Worm (Caenorhabditis elegans) whole organism, L2 larva: ENCODE data around the gene cki-1.

ENCODE experiments used
- C34F6.9 ChIP-seq: fragments of 150-350 bp; optimal IDR thresholded peaks from 2 replicates; lab custom pipeline; 2014; ENCODE audit warnings: missing biosample characterization, missing genetic modification characterization
- F13H6.1 ChIP-seq: sonication (generic microtip); optimal IDR thresholded peaks from 2 replicates; lab custom pipeline; 2016; ENCODE audit warnings: missing genetic modification characterization, missing compliant biosample characterization
- R02D3.7 ChIP-seq: fragments of 150-350 bp; optimal IDR thresholded peaks from 2 replicates; lab custom pipeline; 2014; ENCODE audit warnings: missing biosample characterization, missing genetic modification characterization
- Y55F3AM.14 ChIP-seq: fragments of 200-800 bp; sonication (Bioruptor generic); optimal IDR thresholded peaks from 2 replicates; lab custom pipeline; 2018; ENCODE audit warnings: mild to moderate bottlenecking, missing genetic modification characterization, missing compliant biosample characterization
- ZK546.5 ChIP-seq: sonication (generic microtip); optimal IDR thresholded peaks from 2 replicates; lab custom pipeline; 2017; ENCODE audit warnings: missing biosample characterization, missing genetic modification characterization
- alr-1 ChIP-seq: fragments of 150-350 bp; optimal IDR thresholded peaks from 2 replicates; lab custom pipeline; 2014; ENCODE audit warnings: missing biosample characterization, missing genetic modification characterization
- aly-2 ChIP-seq: fragments of 150-350 bp; optimal IDR thresholded peaks from 2 replicates; lab custom pipeline; 2014; ENCODE audit warnings: missing biosample characterization, missing genetic modification characterization
- blmp-1 ChIP-seq: sonication (generic microtip); optimal IDR thresholded peaks from 2 replicates; lab custom pipeline; 2017; ENCODE audit warnings: missing genetic modification characterization, mild to moderate bottlenecking, missing compliant biosample characterization, antibody characterized with exemption, moderate library complexity; ENCODE audit not compliant: insufficient read depth
- ceh-16 ChIP-seq: fragments of 150-350 bp; optimal IDR thresholded peaks from 2 replicates; lab custom pipeline; 2014; ENCODE audit warnings: missing biosample characterization, missing genetic modification characterization
- ceh-82 ChIP-seq: fragments of 150-350 bp; optimal IDR thresholded peaks from 2 replicates; lab custom pipeline; 2014; ENCODE audit warnings: missing biosample characterization, missing genetic modification characterization
- dmd-4 ChIP-seq: sonication (generic microtip); optimal IDR thresholded peaks from 2 replicates; lab custom pipeline; 2017; ENCODE audit warnings: missing biosample characterization, missing genetic modification characterization
- elt-3 ChIP-seq: sonication (generic microtip); optimal IDR thresholded peaks from 2 replicates; lab custom pipeline; 2017; ENCODE audit warnings: missing biosample characterization, missing genetic modification characterization
- fos-1 ChIP-seq: fragments of 150-350 bp; optimal IDR thresholded peaks from 2 replicates; lab custom pipeline; 2014; ENCODE audit warnings: missing biosample characterization, missing genetic modification characterization
- lin-11 ChIP-seq: fragments of 150-350 bp; sonication (generic microtip); optimal IDR thresholded peaks from 2 replicates; lab custom pipeline; 2014; ENCODE audit warnings: missing biosample characterization, missing genetic modification characterization, inconsistent platforms, mixed read lengths
- lin-13 ChIP-seq: fragments of 150-350 bp; optimal IDR thresholded peaks from 2 replicates; lab custom pipeline; 2014; ENCODE audit warnings: missing biosample characterization, missing genetic modification reagents, missing genetic modification characterization
- lsy-2 ChIP-seq, 2 experiments: fragments of 150-350 bp in 1 of 2; sonication (generic microtip) in 1 of 2; optimal IDR thresholded peaks; 2 replicates each; lab custom pipeline; 2014 to 2017; ENCODE audit warnings: missing biosample characterization in 2 of 2, missing genetic modification characterization in 2 of 2
- nhr-10 ChIP-seq: sonication (generic microtip); optimal IDR thresholded peaks from 2 replicates; lab custom pipeline; 2017; ENCODE audit warnings: missing biosample characterization, missing genetic modification characterization
- nhr-11 ChIP-seq: fragments of 150-350 bp; optimal IDR thresholded peaks from 2 replicates; lab custom pipeline; 2014; ENCODE audit warnings: missing biosample characterization, missing genetic modification characterization
- nhr-129 ChIP-seq: fragments of 150-350 bp; optimal IDR thresholded peaks from 2 replicates; lab custom pipeline; 2014; ENCODE audit warnings: missing biosample characterization, missing genetic modification characterization
- nhr-21 ChIP-seq: fragments of 150-350 bp; optimal IDR thresholded peaks from 2 replicates; lab custom pipeline; 2014; ENCODE audit warnings: missing biosample characterization, missing genetic modification characterization
- nhr-23 ChIP-seq: fragments of 150-350 bp; optimal IDR thresholded peaks from 2 replicates; lab custom pipeline; 2014; ENCODE audit warnings: missing biosample characterization, missing genetic modification reagents, missing genetic modification characterization
- nhr-237 ChIP-seq: fragments of 150-350 bp; optimal IDR thresholded peaks from 2 replicates; lab custom pipeline; 2014; ENCODE audit warnings: missing biosample characterization, missing genetic modification characterization
- nhr-25 ChIP-seq: fragments of 150-350 bp; sonication (generic microtip); optimal IDR thresholded peaks from 3 replicates; lab custom pipeline; 2014; ENCODE audit warnings: missing biosample characterization, missing genetic modification characterization
- nhr-77 ChIP-seq: fragments of 150-350 bp; optimal IDR thresholded peaks from 2 replicates; lab custom pipeline; 2014; ENCODE audit warnings: missing biosample characterization, missing genetic modification characterization
- sem-4 ChIP-seq: fragments of 150-350 bp; optimal IDR thresholded peaks from 2 replicates; lab custom pipeline; 2014; ENCODE audit warnings: missing biosample characterization, missing genetic modification reagents, missing genetic modification characterization
- sma-3 ChIP-seq: sonication (generic microtip); optimal IDR thresholded peaks from 2 replicates; lab custom pipeline; 2016; ENCODE audit warnings: missing genetic modification reagents, missing genetic modification characterization, missing compliant biosample characterization
- sma-9 ChIP-seq, 2 experiments: fragments of 150-350 bp in 1 of 2; sonication (generic microtip) in 1 of 2; optimal IDR thresholded peaks; 2 replicates each; lab custom pipeline; 2014 to 2016; ENCODE audit warnings: missing genetic modification characterization in 2 of 2, mild to moderate bottlenecking in 1 of 2, missing biosample characterization in 1 of 2, missing compliant biosample characterization in 1 of 2, missing genetic modification reagents in 1 of 2, moderate library complexity in 1 of 2
- unc-39 ChIP-seq: fragments of 150-350 bp; optimal IDR thresholded peaks from 2 replicates; lab custom pipeline; 2014; ENCODE audit warnings: missing biosample characterization, missing genetic modification characterization
- unc-55 ChIP-seq: fragments of 150-350 bp; sonication (generic microtip); optimal IDR thresholded peaks from 3 replicates; lab custom pipeline; 2014; ENCODE audit warnings: missing biosample characterization, missing genetic modification reagents, missing genetic modification characterization
- zag-1 ChIP-seq: fragments of 150-350 bp; optimal IDR thresholded peaks from 2 replicates; lab custom pipeline; 2014; ENCODE audit warnings: missing biosample characterization, missing genetic modification characterization
- ztf-1 ChIP-seq: fragments of 200-800 bp; sonication (Bioruptor generic); conservative IDR thresholded peaks from 2 replicates; pipeline ENCODE4 v1.3.6; 2022; ENCODE audit warnings: missing genetic modification characterization, missing compliant biosample characterization
- ztf-11 ChIP-seq: sonication (generic microtip); optimal IDR thresholded peaks from 2 replicates; lab custom pipeline; 2017; ENCODE audit warnings: missing biosample characterization, missing genetic modification characterization

cki-1 gene

ce11 chrII:7822454-7822853 lies 11.4 kb downstream of the cki-1 start, which contains the start of gene irld-47:
TSS of gene irld-47 (minus strand) at chrII:7822554.
- no peak for TF ChIP-seq nhr-237 (tag; lab: Kevin White, UChicago)

ce11 chrII:7825107-7825506 lies 14.1 kb downstream of the cki-1 start, which contains the start of gene srw-62:
TSS of gene srw-62 (plus strand) at chrII:7825407.
- no peak for TF ChIP-seq sem-4 (tag; lab: Kevin White, UChicago)
- no peak for TF ChIP-seq unc-39 (tag; lab: Kevin White, UChicago)
- TF ChIP-seq elt-3 (tag; lab: Kevin White, UChicago), result no peak
- TF ChIP-seq ZK546.5 (tag; lab: Kevin White, UChicago), result no peak

- TF ChIP-seq lsy-2 (tag; optimal IDR thresholded peaks at IDR 0.05; lab: Kevin White, UChicago), result no peak
- TF ChIP-seq ceh-16 (tag; lab: Kevin White, UChicago), result no peak
- TF ChIP-seq ztf-11 (tag; lab: Kevin White, UChicago), result no peak
- TF ChIP-seq alr-1 (tag; lab: Kevin White, UChicago), result no peak
- TF ChIP-seq nhr-10 (tag; lab: Kevin White, UChicago), result no peak
- no peak for TF ChIP-seq aly-2
- TF ChIP-seq nhr-25 (tag; lab: Kevin White, UChicago), result no peak
- no peak for TF ChIP-seq sem-4 (tag; lab: Kevin White, UChicago)
- TF ChIP-seq R02D3.7 (tag; lab: Kevin White, UChicago), result no peak
- TF ChIP-seq nhr-21 (tag; lab: Kevin White, UChicago), result no peak
- no peak for TF ChIP-seq ceh-82 (tag; lab: Kevin White, UChicago)
- no peak for TF ChIP-seq blmp-1 (tag; lab: Kevin White, UChicago)
Measured at ce11 chrII:7827883-7828282, 16.8 kb downstream of the cki-1 start.

ce11 chrII:7829616-7830015 lies 18.6 kb downstream of the cki-1 start:
- no peak for TF ChIP-seq Y55F3AM.14
- no peak for TF ChIP-seq zag-1 (tag; lab: Kevin White, UChicago)
- no peak for TF ChIP-seq lin-11 (tag; lab: Kevin White, UChicago)
- no peak for TF ChIP-seq sem-4 (tag; lab: Kevin White, UChicago)
- no peak for TF ChIP-seq F13H6.1
- TF ChIP-seq nhr-77 (tag; lab: Kevin White, UChicago), result no peak
- no peak for TF ChIP-seq fos-1 (tag; lab: Kevin White, UChicago)
- TF ChIP-seq nhr-21 (tag; lab: Kevin White, UChicago), result no peak
- no peak for TF ChIP-seq ceh-82 (tag; lab: Kevin White, UChicago)
- TF ChIP-seq nhr-23 (tag; lab: Kevin White, UChicago), result no peak
- TF ChIP-seq sma-3, result no peak
- no peak for TF ChIP-seq C34F6.9
- no peak for TF ChIP-seq nhr-237 (tag; lab: Kevin White, UChicago)
- no peak for TF ChIP-seq ztf-11 (tag; lab: Kevin White, UChicago)

ce11 chrII:7832054-7832453 lies 21.0 kb downstream of the cki-1 start, which contains the start of gene T09A5.14:
TSS of gene T09A5.14 (plus strand) at chrII:7832354.
- TF ChIP-seq lin-13 (GFP tag; lab: Kevin White, UChicago), result no peak
- TF ChIP-seq nhr-77 (tag; lab: Kevin White, UChicago), result no peak
- TF ChIP-seq unc-55 (GFP tag; lab: Kevin White, UChicago), result no peak
- no peak for TF ChIP-seq nhr-11
- no peak for TF ChIP-seq lin-11 (tag; lab: Kevin White, UChicago)
- TF ChIP-seq sma-3, result no peak
- TF ChIP-seq ceh-82 (tag; lab: Kevin White, UChicago), result no peak
- TF ChIP-seq elt-3 (tag; lab: Kevin White, UChicago), result no peak
- no peak for TF ChIP-seq aly-2
- no peak for TF ChIP-seq nhr-21 (tag; lab: Kevin White, UChicago)
- no peak for TF ChIP-seq ztf-1
- TF ChIP-seq R02D3.7 (tag; lab: Kevin White, UChicago), result no peak
- TF ChIP-seq dmd-4 (tag; lab: Kevin White, UChicago), result no peak
- TF ChIP-seq nhr-23 (tag; lab: Kevin White, UChicago), result no peak
- TF ChIP-seq nhr-129, result no peak
- no peak for TF ChIP-seq sma-9 (GFP tag; optimal IDR thresholded peaks at IDR 0.05; lab: Kevin White, UChicago)
- TF ChIP-seq sma-9 (tag; optimal IDR thresholded peaks at IDR 0.05; lab: Kevin White, UChicago), result no peak
- TF ChIP-seq F13H6.1, result no peak
- TF ChIP-seq fos-1 (tag; lab: Kevin White, UChicago), result no peak
- TF ChIP-seq, all 48 proteins: peak for 0
